Worm (Caenorhabditis elegans) whole organism, young adult: Measurements from ENCODE around the gene tba-7.
A peak's percentile ranks its signal among the peaks of the same experiment; 100 is the strongest.

ENCODE experiments used
- B0019.2 ChIP-seq: fragments of 200-800 bp; sonication (Bioruptor generic); conservative IDR thresholded peaks from 2 replicates; pipeline ENCODE4 v1.3.6; 2022; ENCODE audit warnings: missing genetic modification reagents, missing genetic modification characterization, missing compliant biosample characterization
- C17E4.6 ChIP-seq: fragments of 200-800 bp; sonication (Bioruptor generic); IDR thresholded peaks from 2 replicates; pipeline ENCODE4 v1.3.6; 2022; ENCODE audit warnings: missing genetic modification reagents, missing genetic modification characterization, missing compliant biosample characterization
- F22D6.2 ChIP-seq: sonication (generic microtip); optimal IDR thresholded peaks from 2 replicates; lab custom pipeline; 2016; ENCODE audit warnings: mild to moderate bottlenecking, missing genetic modification characterization, missing compliant biosample characterization
- F39B2.1 ChIP-seq: fragments of 200-800 bp; sonication (Bioruptor generic); IDR thresholded peaks from 2 replicates; pipeline ENCODE4 v1.3.6; 2022; ENCODE audit warnings: missing genetic modification reagents, missing genetic modification characterization, missing compliant biosample characterization
- F49E8.2 ChIP-seq: sonication (generic microtip); optimal IDR thresholded peaks from 3 replicates; lab custom pipeline; 2017; ENCODE audit warnings: missing genetic modification characterization, mild to moderate bottlenecking, missing compliant biosample characterization, antibody characterized with exemption, moderate library complexity; ENCODE audit not compliant: insufficient read depth
- F52B5.7 ChIP-seq: sonication (generic microtip); optimal IDR thresholded peaks from 2 replicates; lab custom pipeline; 2016; ENCODE audit warnings: mild to moderate bottlenecking, missing genetic modification characterization, missing compliant biosample characterization
- F57C9.4 ChIP-seq: sonication (generic microtip); optimal IDR thresholded peaks from 2 replicates; lab custom pipeline; 2017; ENCODE audit warnings: mild to moderate bottlenecking, missing genetic modification characterization, missing compliant biosample characterization
- Y53G8AR.9 ChIP-seq: fragments of 200-800 bp; sonication (Bioruptor generic); conservative IDR thresholded peaks from 2 replicates; pipeline ENCODE4 v1.3.6; 2022; ENCODE audit warnings: missing genetic modification reagents, missing genetic modification characterization, missing compliant biosample characterization
- Y95B8A.8 ChIP-seq: fragments of 200-800 bp; sonication (Bioruptor generic); IDR thresholded peaks from 2 replicates; pipeline ENCODE4 v1.3.6; 2022; ENCODE audit warnings: missing genetic modification reagents, missing genetic modification characterization, missing compliant biosample characterization
- ZK185.1 ChIP-seq: sonication (generic microtip); optimal IDR thresholded peaks from 2 replicates; lab custom pipeline; 2016; ENCODE audit warnings: mild to moderate bottlenecking, missing genetic modification characterization, missing compliant biosample characterization; ENCODE audit not compliant: poor library complexity, severe bottlenecking
- akir-1 ChIP-seq: fragments of 200-800 bp; sonication (Bioruptor generic); optimal IDR thresholded peaks from 2 replicates; lab custom pipeline; 2018; ENCODE audit warnings: mild to moderate bottlenecking, missing genetic modification characterization, moderate library complexity, missing compliant biosample characterization
- ama-1 ChIP-seq, 3 experiments: fragments of 150-350 bp in 1 of 3; sonication (generic microtip) in 2 of 3; optimal IDR thresholded peaks; 2 replicates each; lab custom pipeline; 2014 to 2018; ENCODE audit warnings: missing biosample characterization in 2 of 3, missing genetic modification characterization in 2 of 3, missing genetic modification reagents in 2 of 3
- attf-3 ChIP-seq: fragments of 200-800 bp; sonication (Bioruptor generic); conservative IDR thresholded peaks from 2 replicates; pipeline ENCODE4 v1.3.6; 2022; ENCODE audit warnings: missing genetic modification reagents, missing genetic modification characterization, missing compliant biosample characterization
- ccch-3 ChIP-seq: fragments of 200-800 bp; sonication (Bioruptor generic); optimal IDR thresholded peaks from 2 replicates; lab custom pipeline; 2018; ENCODE audit warnings: mild to moderate bottlenecking, missing genetic modification characterization, missing compliant biosample characterization
- cebp-1 ChIP-seq, 2 experiments: fragments of 200-800 bp in 1 of 2; sonication (Bioruptor generic) in 1 of 2; sonication (generic microtip) in 1 of 2; IDR thresholded peaks in 1 of 2; optimal IDR thresholded peaks in 1 of 2; 2 replicates each; pipeline versions ENCODE4 v1.3.6 to Lab custom; 2017 to 2022; ENCODE audit warnings: missing compliant biosample characterization in 2 of 2, missing genetic modification characterization in 2 of 2, mild to moderate bottlenecking in 1 of 2, missing genetic modification reagents in 1 of 2, moderate library complexity in 1 of 2
- cebp-2 ChIP-seq: fragments of 200-800 bp; sonication (Bioruptor generic); IDR thresholded peaks from 2 replicates; pipeline ENCODE4 v1.3.6; 2022; ENCODE audit warnings: missing genetic modification characterization, missing compliant biosample characterization
- ceh-91 ChIP-seq: fragments of 200-800 bp; sonication (Bioruptor generic); IDR thresholded peaks from 2 replicates; pipeline ENCODE4 v1.3.6; 2022; ENCODE audit warnings: missing genetic modification reagents, missing genetic modification characterization, missing compliant biosample characterization
- chd-7 ChIP-seq: sonication (generic microtip); optimal IDR thresholded peaks from 2 replicates; lab custom pipeline; 2016; ENCODE audit warnings: mild to moderate bottlenecking, missing genetic modification characterization, moderate library complexity, missing compliant biosample characterization
- dox-1 ChIP-seq: fragments of 200-800 bp; sonication (Bioruptor generic); IDR thresholded peaks from 2 replicates; pipeline ENCODE4 v1.3.6; 2022; ENCODE audit warnings: missing genetic modification reagents, missing genetic modification characterization, missing compliant biosample characterization
- egl-18 ChIP-seq: fragments of 200-800 bp; sonication (Bioruptor generic); IDR thresholded peaks from 2 replicates; pipeline ENCODE4 v1.3.6; 2022; ENCODE audit warnings: missing genetic modification reagents, missing genetic modification characterization, missing compliant biosample characterization
- ets-4 ChIP-seq: fragments of 200-800 bp; sonication (Bioruptor generic); optimal IDR thresholded peaks from 2 replicates; lab custom pipeline; 2018; ENCODE audit warnings: mild to moderate bottlenecking, missing genetic modification characterization, missing compliant biosample characterization
- hmg-1.2 ChIP-seq: fragments of 200-800 bp; sonication (Bioruptor generic); IDR thresholded peaks from 2 replicates; pipeline ENCODE4 v1.3.6; 2022; ENCODE audit warnings: missing genetic modification reagents, missing genetic modification characterization, missing compliant biosample characterization
- hrde-1 ChIP-seq: sonication (generic microtip); optimal IDR thresholded peaks from 2 replicates; lab custom pipeline; 2016; ENCODE audit warnings: missing genetic modification characterization, mild to moderate bottlenecking, missing compliant biosample characterization, moderate library complexity, missing genotype, missing genetic modification reagents, borderline replicate concordance
- hsf-1 ChIP-seq: fragments of 200-800 bp; sonication (Bioruptor generic); IDR thresholded peaks from 2 replicates; pipeline ENCODE4 v1.3.6; 2022; ENCODE audit warnings: missing genetic modification reagents, missing genetic modification characterization, missing compliant biosample characterization
- lag-1 ChIP-seq: fragments of 200-800 bp; sonication (Bioruptor generic); IDR thresholded peaks from 2 replicates; pipeline ENCODE4 v1.3.6; 2022; ENCODE audit warnings: missing genetic modification reagents, missing genetic modification characterization, missing compliant biosample characterization
- let-526 ChIP-seq: fragments of 200-800 bp; sonication (Bioruptor generic); IDR thresholded peaks from 2 replicates; pipeline ENCODE4 v1.3.6; 2022; ENCODE audit warnings: missing genetic modification reagents, missing genetic modification characterization, missing compliant biosample characterization
- lin-26 ChIP-seq: fragments of 200-800 bp; sonication (Bioruptor generic); IDR thresholded peaks from 2 replicates; pipeline ENCODE4 v1.3.6; 2022; ENCODE audit warnings: missing genetic modification reagents, missing genetic modification characterization, missing compliant biosample characterization
- lir-1 ChIP-seq: fragments of 200-800 bp; sonication (Bioruptor generic); conservative IDR thresholded peaks from 2 replicates; pipeline ENCODE4 v1.3.6; 2022; ENCODE audit warnings: missing genetic modification reagents, missing genetic modification characterization, missing compliant biosample characterization
- lsy-27 ChIP-seq: sonication (generic microtip); optimal IDR thresholded peaks from 2 replicates; lab custom pipeline; 2017; ENCODE audit warnings: missing genetic modification characterization, mild to moderate bottlenecking, missing compliant biosample characterization, antibody characterized with exemption, missing genotype, borderline replicate concordance; ENCODE audit not compliant: insufficient read depth
- madf-3 ChIP-seq: fragments of 200-800 bp; sonication (Bioruptor generic); IDR thresholded peaks from 2 replicates; pipeline ENCODE4 v1.3.6; 2022; ENCODE audit warnings: missing genetic modification reagents, missing genetic modification characterization, missing compliant biosample characterization
- mxl-1 ChIP-seq: sonication (generic microtip); optimal IDR thresholded peaks from 2 replicates; lab custom pipeline; 2016; ENCODE audit warnings: missing genetic modification characterization, missing compliant biosample characterization
- nhr-90 ChIP-seq: sonication (generic microtip); optimal IDR thresholded peaks from 2 replicates; lab custom pipeline; 2016; ENCODE audit warnings: missing genotype, mild to moderate bottlenecking, missing genetic modification characterization, missing compliant biosample characterization
- sea-2 ChIP-seq: fragments of 200-800 bp; sonication (Bioruptor generic); IDR thresholded peaks from 2 replicates; pipeline ENCODE4 v1.3.6; 2022; ENCODE audit warnings: missing genetic modification characterization, missing compliant biosample characterization
- snpc-3.4 ChIP-seq: sonication (generic microtip); optimal IDR thresholded peaks from 2 replicates; lab custom pipeline; 2017; ENCODE audit warnings: missing genetic modification characterization, mild to moderate bottlenecking, missing compliant biosample characterization, antibody characterized with exemption, moderate library complexity, missing genotype, missing genetic modification reagents
- snpc-4 ChIP-seq, 5 experiments: fragments of 150-350 bp in 1 of 5; sonication (generic microtip) in 4 of 5; optimal IDR thresholded peaks; 2 replicates each; lab custom pipeline; 2014 to 2018; ENCODE audit warnings: missing genetic modification characterization in 5 of 5, missing biosample characterization in 3 of 5, antibody characterized with exemption in 2 of 5, mild to moderate bottlenecking in 2 of 5, missing compliant biosample characterization in 2 of 5, missing genotype in 2 of 5, moderate library complexity in 2 of 5, missing genetic modification reagents in 1 of 5
- tbp1 ChIP-seq: fragments of 200-800 bp; sonication (Bioruptor generic); optimal IDR thresholded peaks from 2 replicates; lab custom pipeline; 2018; ENCODE audit warnings: mild to moderate bottlenecking, missing genetic modification characterization, missing compliant biosample characterization
- tbx-9 ChIP-seq: sonication (generic microtip); optimal IDR thresholded peaks from 2 replicates; lab custom pipeline; 2016; ENCODE audit warnings: borderline replicate concordance, missing genetic modification characterization, inconsistent platforms, missing compliant biosample characterization
- tlf-1 ChIP-seq: fragments of 200-800 bp; sonication (Bioruptor generic); optimal IDR thresholded peaks from 2 replicates; lab custom pipeline; 2018; ENCODE audit warnings: mild to moderate bottlenecking, missing genetic modification characterization, missing compliant biosample characterization
- xnd-1 ChIP-seq: sonication (generic microtip); optimal IDR thresholded peaks from 2 replicates; lab custom pipeline; 2016; ENCODE audit warnings: missing genotype, missing genetic modification reagents, missing genetic modification characterization, missing compliant biosample characterization
- zfh-2 ChIP-seq: fragments of 200-800 bp; sonication (Bioruptor generic); conservative IDR thresholded peaks from 2 replicates; pipeline ENCODE4 v1.3.6; 2022; ENCODE audit warnings: missing genetic modification reagents, missing genetic modification characterization, missing compliant biosample characterization
- zim-3 ChIP-seq: sonication (generic microtip); optimal IDR thresholded peaks from 2 replicates; lab custom pipeline; 2017; ENCODE audit warnings: mild to moderate bottlenecking, missing genetic modification characterization, moderate library complexity, missing compliant biosample characterization
- ztf-18 ChIP-seq: sonication (generic microtip); optimal IDR thresholded peaks from 2 replicates; lab custom pipeline; 2016; ENCODE audit warnings: missing genotype, mild to moderate bottlenecking, missing genetic modification characterization, missing compliant biosample characterization
- ztf-28 ChIP-seq: fragments of 200-800 bp; sonication (Bioruptor generic); IDR thresholded peaks from 2 replicates; pipeline ENCODE4 v1.3.6; 2022; ENCODE audit warnings: missing genetic modification reagents, missing genetic modification characterization, missing compliant biosample characterization
- ztf-6 ChIP-seq: fragments of 200-800 bp; sonication (Bioruptor generic); IDR thresholded peaks from 2 replicates; pipeline ENCODE4 v1.3.6; 2022; ENCODE audit warnings: missing genetic modification reagents, missing genetic modification characterization, missing compliant biosample characterization

The tba-7 gene

ce11 chrIII:11353499-11353898 lies 18.1 kb downstream of the tba-7 start (continued):
- no peak for TF ChIP-seq F22D6.2 (tag; lab: Kevin White, UChicago)
- peak; percentile 30 for TF ChIP-seq F49E8.2 (tag; lab: Kevin White, UChicago)
- no peak for TF ChIP-seq chd-7 (tag; lab: Kevin White, UChicago)
- no peak for TF ChIP-seq ceh-91 (GFP tag; lab: Robert Waterston, UW)
- no peak for TF ChIP-seq let-526 (GFP tag; lab: Robert Waterston, UW)
- no peak for TF ChIP-seq ama-1 (optimal IDR thresholded peaks at IDR 0.05; lab: Kevin White, UChicago)
- TF ChIP-seq ama-1 (GFP tag; optimal IDR thresholded peaks at IDR 0.05; lab: Kevin White, UChicago), result peak in 1 of 2 experiments; percentile 21
- peak; percentile 33 for TF ChIP-seq snpc-3.4 (tag; lab: Kevin White, UChicago)
- TF ChIP-seq snpc-4 (GFP tag; optimal IDR thresholded peaks at IDR 0.05; lab: Kevin White, UChicago), result no peak
- peak in 2 of 4 experiments; percentile 56 to 61 for TF ChIP-seq snpc-4 (tag; optimal IDR thresholded peaks at IDR 0.05; lab: Kevin White, UChicago)
- TF ChIP-seq zfh-2, result no peak
- TF ChIP-seq ztf-6 (GFP tag; lab: Robert Waterston, UW), result no peak
- no peak for TF ChIP-seq Y95B8A.8 (GFP tag; lab: Robert Waterston, UW)
- TF ChIP-seq nhr-90 (tag; lab: Kevin White, UChicago), result peak; percentile 15
- TF ChIP-seq madf-3 (GFP tag; lab: Robert Waterston, UW), result no peak
- TF ChIP-seq attf-3 (GFP tag; lab: Robert Waterston, UW), result no peak
- TF ChIP-seq F57C9.4 (tag; lab: Kevin White, UChicago), result no peak
- no peak for TF ChIP-seq tbx-9
- no peak for TF ChIP-seq C17E4.6 (GFP tag; lab: Robert Waterston, UW)
- no peak for TF ChIP-seq zim-3 (tag; lab: Kevin White, UChicago)
- TF ChIP-seq hrde-1 (tag; lab: Kevin White, UChicago), result no peak
- TF ChIP-seq hmg-1.2 (GFP tag; lab: Robert Waterston, UW), result peak; percentile 41; the same call in 1 of the 2 replicates
- TF ChIP-seq ZK185.1 (tag; lab: Kevin White, UChicago), result peak; percentile 16
- TF ChIP-seq cebp-1 (GFP tag; IDR thresholded peaks at IDR 0.05; lab: Robert Waterston, UW), result no peak
- peak; percentile 50 for TF ChIP-seq cebp-1 (tag; optimal IDR thresholded peaks at IDR 0.05; lab: Kevin White, UChicago)
- TF ChIP-seq lsy-27 (tag; lab: Kevin White, UChicago), result peak; percentile 58
- TF ChIP-seq ztf-28, result no peak
- no peak for TF ChIP-seq egl-18 (GFP tag; lab: Robert Waterston, UW)
- peak; percentile 51 for TF ChIP-seq F52B5.7 (tag; lab: Kevin White, UChicago)
- TF ChIP-seq lir-1, result no peak
- TF ChIP-seq mxl-1 (tag; lab: Kevin White, UChicago), result no peak
- TF ChIP-seq xnd-1, result no peak
- no peak for TF ChIP-seq akir-1 (GFP tag; lab: Kevin White, UChicago)

DNA sequence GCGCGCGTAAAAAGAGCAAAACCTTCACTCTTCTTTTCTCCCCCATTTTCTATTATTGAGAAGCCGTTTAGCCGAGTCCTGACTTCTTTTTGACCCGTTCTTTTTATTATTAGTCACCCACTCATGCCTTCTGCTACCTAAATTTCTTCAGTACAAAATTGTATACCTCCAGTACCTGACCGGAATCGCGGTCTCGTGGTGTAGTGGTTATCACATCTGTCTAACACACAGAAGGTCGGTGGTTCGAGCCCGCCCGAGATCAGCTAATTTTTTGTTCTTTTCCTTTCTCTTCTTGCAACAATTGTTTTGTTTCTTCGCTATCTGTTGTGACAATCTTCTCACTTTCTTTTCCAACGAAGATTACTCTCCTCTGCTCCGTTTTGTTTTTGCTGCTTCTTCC lies 18.7 kb downstream of the tba-7 start:
- TF ChIP-seq B0019.2 (GFP tag; lab: Robert Waterston, UW) (no peak), ztf-18 (tag; lab: Kevin White, UChicago) (peak; percentile 29), tbp1 (GFP tag; lab: Kevin White, UChicago) (peak; percentile 90), F39B2.1 (GFP tag; lab: Robert Waterston, UW) (no peak), ZK185.1 (tag; lab: Kevin White, UChicago) (no peak), tlf-1 (no peak), sea-2 (GFP tag; lab: Robert Waterston, UW) (no peak), ets-4 (GFP tag; lab: Kevin White, UChicago) (no peak), hmg-1.2 (GFP tag; lab: Robert Waterston, UW) (peak; percentile 57), xnd-1 (no peak), lin-26 (GFP tag; lab: Robert Waterston, UW) (peak; percentile 82), F22D6.2 (tag; lab: Kevin White, UChicago) (no peak), lag-1 (GFP tag; lab: Robert Waterston, UW) (no peak), Y53G8AR.9 (GFP tag; lab: Robert Waterston, UW) (no peak), hsf-1 (GFP tag; lab: Robert Waterston, UW) (no peak), snpc-4 (GFP tag; optimal IDR thresholded peaks at IDR 0.05; lab: Kevin White, UChicago) (peak; percentile 3), snpc-4 (tag; optimal IDR thresholded peaks at IDR 0.05; lab: Kevin White, UChicago) (peak in 2 of 4 experiments; percentile 1 to 31), ama-1 (optimal IDR thresholded peaks at IDR 0.05; lab: Kevin White, UChicago) (no peak), ama-1 (GFP tag; optimal IDR thresholded peaks at IDR 0.05; lab: Kevin White, UChicago) (peak in 1 of 2 experiments; percentile 51), ccch-3 (GFP tag; lab: Kevin White, UChicago) (no peak), chd-7 (tag; lab: Kevin White, UChicago) (peak; percentile 44), dox-1 (GFP tag; lab: Robert Waterston, UW) (peak; percentile 52), ztf-28 (0 out of 2 replicates have a peak, but pooled peaks have one; percentile 49), cebp-2 (no peak)
